Worm (Caenorhabditis elegans) whole organism, late embryonic: ENCODE data around the gene C07G1.6.

ENCODE experiments used
- C38D4.7 ChIP-seq: fragments of 200-800 bp; sonication (Bioruptor generic); optimal IDR thresholded peaks from 2 replicates; lab custom pipeline; 2018; ENCODE audit warnings: mild to moderate bottlenecking, missing genetic modification characterization, moderate library complexity, missing compliant biosample characterization
- F13H6.1 ChIP-seq: sonication (generic microtip); optimal IDR thresholded peaks from 2 replicates; lab custom pipeline; 2016; ENCODE audit warnings: missing genetic modification characterization, missing compliant biosample characterization
- K02D7.2 ChIP-seq: sonication (generic microtip); optimal IDR thresholded peaks from 2 replicates; lab custom pipeline; 2017; ENCODE audit warnings: mild to moderate bottlenecking, missing genetic modification characterization, missing compliant biosample characterization
- K09A11.1 ChIP-seq: sonication (generic microtip); optimal IDR thresholded peaks from 2 replicates; lab custom pipeline; 2017; ENCODE audit warnings: antibody characterized with exemption, mild to moderate bottlenecking, missing genetic modification characterization, missing compliant biosample characterization; ENCODE audit not compliant: insufficient read depth
- ahr-1 ChIP-seq: sonication (generic microtip); optimal IDR thresholded peaks from 2 replicates; lab custom pipeline; 2016; ENCODE audit warnings: missing genetic modification characterization, missing compliant biosample characterization
- ceh-18 ChIP-seq: sonication (generic microtip); optimal IDR thresholded peaks from 2 replicates; lab custom pipeline; 2016; ENCODE audit warnings: missing genetic modification characterization, missing compliant biosample characterization
- ceh-19 ChIP-seq: fragments of 200-800 bp; sonication (Bioruptor generic); optimal IDR thresholded peaks from 2 replicates; lab custom pipeline; 2018; ENCODE audit warnings: mild to moderate bottlenecking, missing genetic modification characterization, missing compliant biosample characterization
- ceh-2 ChIP-seq: sonication (generic microtip); optimal IDR thresholded peaks from 2 replicates; lab custom pipeline; 2016; ENCODE audit warnings: missing genotype, missing genetic modification characterization, missing compliant biosample characterization
- ceh-22 ChIP-seq: sonication (generic microtip); optimal IDR thresholded peaks from 2 replicates; lab custom pipeline; 2017; ENCODE audit warnings: missing biosample characterization, missing genetic modification characterization
- ceh-24 ChIP-seq: sonication (generic microtip); optimal IDR thresholded peaks from 2 replicates; lab custom pipeline; 2016; ENCODE audit warnings: mild to moderate bottlenecking, missing genetic modification characterization, missing compliant biosample characterization
- ceh-30 ChIP-seq: fragments of 150-350 bp; optimal IDR thresholded peaks from 2 replicates; lab custom pipeline; 2014; ENCODE audit warnings: missing biosample characterization, missing genetic modification characterization
- ceh-31 ChIP-seq: sonication (generic microtip); optimal IDR thresholded peaks from 2 replicates; lab custom pipeline; 2016; ENCODE audit warnings: missing genetic modification characterization, missing compliant biosample characterization
- ceh-34 ChIP-seq: sonication (generic microtip); optimal IDR thresholded peaks from 2 replicates; lab custom pipeline; 2016; ENCODE audit warnings: mild to moderate bottlenecking, missing genetic modification characterization, missing compliant biosample characterization
- ceh-45 ChIP-seq: fragments of 200-800 bp; sonication (Bioruptor generic); IDR thresholded peaks from 2 replicates; pipeline ENCODE4 v1.3.6; 2022; ENCODE audit warnings: missing genetic modification reagents, missing genetic modification characterization, missing compliant biosample characterization
- ceh-48 ChIP-seq: sonication (generic microtip); optimal IDR thresholded peaks from 2 replicates; lab custom pipeline; 2016; ENCODE audit warnings: missing genetic modification characterization, inconsistent platforms, missing compliant biosample characterization
- dve-1 ChIP-seq: sonication (generic microtip); optimal IDR thresholded peaks from 2 replicates; lab custom pipeline; 2017; ENCODE audit warnings: antibody characterized with exemption, mild to moderate bottlenecking, missing genetic modification characterization, missing compliant biosample characterization
- elt-2 ChIP-seq: sonication (generic microtip); optimal IDR thresholded peaks from 2 replicates; lab custom pipeline; 2016; ENCODE audit warnings: missing genetic modification reagents, missing genetic modification characterization, missing compliant biosample characterization
- elt-4 ChIP-seq: sonication (generic microtip); optimal IDR thresholded peaks from 2 replicates; lab custom pipeline; 2016; ENCODE audit warnings: missing genetic modification characterization, missing compliant biosample characterization
- eyg-1 ChIP-seq: sonication (generic microtip); optimal IDR thresholded peaks from 2 replicates; lab custom pipeline; 2016; ENCODE audit warnings: missing genotype, missing genetic modification characterization, missing compliant biosample characterization
- fax-1 ChIP-seq: sonication (generic microtip); optimal IDR thresholded peaks from 2 replicates; lab custom pipeline; 2016; ENCODE audit warnings: missing genotype, missing genetic modification characterization, missing compliant biosample characterization
- fkh-10 ChIP-seq: fragments of 150-350 bp; optimal IDR thresholded peaks from 2 replicates; lab custom pipeline; 2014; ENCODE audit warnings: missing biosample characterization, missing genetic modification reagents, missing genetic modification characterization
- fkh-6 ChIP-seq: sonication (generic microtip); optimal IDR thresholded peaks from 2 replicates; lab custom pipeline; 2016; ENCODE audit warnings: missing genetic modification characterization, missing compliant biosample characterization
- hlh-15 ChIP-seq: sonication (generic microtip); optimal IDR thresholded peaks from 2 replicates; lab custom pipeline; 2016; ENCODE audit warnings: missing genetic modification characterization, missing compliant biosample characterization
- hlh-30 ChIP-seq: sonication (generic microtip); optimal IDR thresholded peaks from 2 replicates; lab custom pipeline; 2017; ENCODE audit warnings: antibody characterized with exemption, missing genetic modification characterization, missing compliant biosample characterization; ENCODE audit not compliant: insufficient read depth
- hlh-6 ChIP-seq: sonication (generic microtip); optimal IDR thresholded peaks from 2 replicates; lab custom pipeline; 2016; ENCODE audit warnings: missing genotype, missing genetic modification characterization, missing compliant biosample characterization
- lim-6 ChIP-seq: sonication (generic microtip); optimal IDR thresholded peaks from 2 replicates; lab custom pipeline; 2016; ENCODE audit warnings: missing genetic modification characterization, missing compliant biosample characterization
- lin-11 ChIP-seq: fragments of 200-800 bp; sonication (Bioruptor generic); optimal IDR thresholded peaks from 2 replicates; lab custom pipeline; 2018; ENCODE audit warnings: mild to moderate bottlenecking, missing genetic modification characterization, missing compliant biosample characterization
- mec-3 ChIP-seq: sonication (generic microtip); optimal IDR thresholded peaks from 2 replicates; lab custom pipeline; 2016; ENCODE audit warnings: borderline replicate concordance, missing genetic modification characterization, missing compliant biosample characterization
- nfya-1 ChIP-seq: sonication (generic microtip); optimal IDR thresholded peaks from 2 replicates; lab custom pipeline; 2017; ENCODE audit warnings: missing genetic modification characterization, mild to moderate bottlenecking, missing compliant biosample characterization, antibody characterized with exemption, moderate library complexity
- nhr-11 ChIP-seq: fragments of 150-350 bp; optimal IDR thresholded peaks from 2 replicates; lab custom pipeline; 2014; ENCODE audit warnings: missing biosample characterization, missing genetic modification characterization
- nhr-232 ChIP-seq: sonication (generic microtip); optimal IDR thresholded peaks from 2 replicates; lab custom pipeline; 2016; ENCODE audit warnings: missing genetic modification characterization, missing compliant biosample characterization
- npax-4 ChIP-seq: sonication (generic microtip); optimal IDR thresholded peaks from 2 replicates; lab custom pipeline; 2016; ENCODE audit warnings: missing genetic modification characterization, missing compliant biosample characterization
- pat-9 ChIP-seq: fragments of 200-800 bp; sonication (Bioruptor generic); optimal IDR thresholded peaks from 2 replicates; lab custom pipeline; 2018; ENCODE audit warnings: mild to moderate bottlenecking, missing genetic modification characterization, moderate library complexity, missing compliant biosample characterization
- pax-1 ChIP-seq: fragments of 150-350 bp; optimal IDR thresholded peaks from 2 replicates; lab custom pipeline; 2014; ENCODE audit warnings: missing biosample characterization, missing genetic modification characterization
- pqm-1 ChIP-seq: sonication (generic microtip); optimal IDR thresholded peaks from 2 replicates; lab custom pipeline; 2016; ENCODE audit warnings: missing genetic modification characterization, missing compliant biosample characterization
- pros-1 ChIP-seq: fragments of 150-350 bp; optimal IDR thresholded peaks from 2 replicates; lab custom pipeline; 2014; ENCODE audit warnings: missing biosample characterization, missing genetic modification reagents, missing genetic modification characterization
- rnt-1 ChIP-seq: sonication (generic microtip); optimal IDR thresholded peaks from 2 replicates; lab custom pipeline; 2016; ENCODE audit warnings: missing genetic modification characterization, missing compliant biosample characterization
- sox-2 ChIP-seq: fragments of 200-800 bp; sonication (Bioruptor generic); IDR thresholded peaks from 2 replicates; pipeline ENCODE4 v1.3.6; 2022; ENCODE audit warnings: missing genetic modification reagents, missing genetic modification characterization, missing compliant biosample characterization
- sox-4 ChIP-seq: sonication (generic microtip); optimal IDR thresholded peaks from 2 replicates; lab custom pipeline; 2017; ENCODE audit warnings: mild to moderate bottlenecking, missing genetic modification characterization, inconsistent platforms, missing compliant biosample characterization
- tbx-2 ChIP-seq: sonication (generic microtip); optimal IDR thresholded peaks from 2 replicates; lab custom pipeline; 2016; ENCODE audit warnings: missing genetic modification characterization, missing compliant biosample characterization
- tbx-7 ChIP-seq: sonication (generic microtip); optimal IDR thresholded peaks from 2 replicates; lab custom pipeline; 2016; ENCODE audit warnings: missing genotype, missing genetic modification characterization, missing compliant biosample characterization
- ttx-3 ChIP-seq: sonication (generic microtip); optimal IDR thresholded peaks from 2 replicates; lab custom pipeline; 2016; ENCODE audit warnings: missing genetic modification reagents, missing genetic modification characterization, missing compliant biosample characterization
- unc-3 ChIP-seq, 2 experiments: fragments of 200-800 bp in 1 of 2; sonication (Bioruptor generic) in 1 of 2; sonication (generic microtip) in 1 of 2; conservative IDR thresholded peaks in 1 of 2; optimal IDR thresholded peaks in 1 of 2; 2 replicates each; pipeline versions ENCODE4 v1.3.6 to Lab custom; 2016 to 2022; ENCODE audit warnings: missing compliant biosample characterization in 2 of 2, missing genetic modification characterization in 2 of 2, missing genetic modification reagents in 1 of 2
- unc-55 ChIP-seq: sonication (generic microtip); optimal IDR thresholded peaks from 2 replicates; lab custom pipeline; 2017; ENCODE audit warnings: missing biosample characterization, missing genetic modification reagents, missing genetic modification characterization
- zip-5 ChIP-seq: sonication (generic microtip); optimal IDR thresholded peaks from 2 replicates; lab custom pipeline; 2016; ENCODE audit warnings: missing genetic modification characterization, missing compliant biosample characterization
- ztf-16 ChIP-seq: sonication (generic microtip); optimal IDR thresholded peaks from 2 replicates; lab custom pipeline; 2017; ENCODE audit warnings: missing genetic modification characterization, missing compliant biosample characterization

Gene C07G1.6

DNA sequence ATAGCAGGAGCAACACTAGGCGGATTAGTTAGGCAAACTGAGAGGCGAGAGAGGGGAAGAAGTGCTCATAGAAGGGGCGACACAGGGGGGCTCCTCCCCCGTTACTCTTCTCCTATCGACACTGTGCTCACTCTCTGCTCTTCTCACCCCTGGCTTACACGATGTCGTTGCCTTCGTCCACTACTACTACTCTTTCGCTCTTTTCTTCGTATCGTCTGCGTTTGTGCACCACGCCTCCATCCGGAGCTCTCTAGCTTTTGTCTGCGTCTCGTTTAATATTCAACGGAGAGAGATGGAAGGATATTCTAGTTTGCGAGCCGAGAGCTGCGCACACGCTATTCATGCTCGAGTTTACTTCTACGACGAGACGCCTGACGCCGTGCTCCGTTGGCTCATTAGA, 26.9 kb downstream of the C07G1.6 start (continued):
- TF ChIP-seq ahr-1 (tag; lab: Kevin White, UChicago) (no peak), pros-1 (tag; lab: Kevin White, UChicago) (peak; percentile 56), K02D7.2 (tag; lab: Kevin White, UChicago) (no peak), pqm-1 (tag; lab: Kevin White, UChicago) (peak; percentile 25), tbx-7 (tag; lab: Kevin White, UChicago) (no peak), nfya-1 (tag; lab: Kevin White, UChicago) (peak; percentile 77), ceh-18 (tag; lab: Kevin White, UChicago) (peak; percentile 29), hlh-15 (tag; lab: Kevin White, UChicago) (no peak), ceh-22 (no peak), fkh-6 (tag; lab: Kevin White, UChicago) (no peak), lim-6 (tag; lab: Kevin White, UChicago) (peak; percentile 19), ceh-34 (tag; lab: Kevin White, UChicago) (peak; percentile 69), tbx-2 (peak; percentile 63), fkh-10 (no peak), hlh-30 (tag; lab: Kevin White, UChicago) (no peak), ttx-3 (tag; lab: Kevin White, UChicago) (no peak), zip-5 (tag; lab: Kevin White, UChicago) (no peak), ceh-2 (tag; lab: Kevin White, UChicago) (peak; percentile 12), sox-4 (tag; lab: Kevin White, UChicago) (peak; percentile 37), unc-55 (GFP tag; lab: Kevin White, UChicago) (no peak), pax-1 (tag; lab: Kevin White, UChicago) (no peak), sox-2 (GFP tag; lab: Robert Waterston, UW) (no peak), ceh-19 (GFP tag; lab: Kevin White, UChicago) (peak; percentile 50), rnt-1 (tag; lab: Kevin White, UChicago) (no peak), ceh-45 (GFP tag; lab: Robert Waterston, UW) (no peak), eyg-1 (tag; lab: Kevin White, UChicago) (no peak), ceh-30 (tag; lab: Kevin White, UChicago) (no peak), nhr-11 (no peak), ztf-16 (tag; lab: Kevin White, UChicago) (no peak), dve-1 (tag; lab: Kevin White, UChicago) (no peak), ceh-48 (tag; lab: Kevin White, UChicago) (peak; percentile 21), fax-1 (tag; lab: Kevin White, UChicago) (no peak), unc-3 (GFP tag; conservative IDR thresholded peaks at IDR 0.05; lab: Robert Waterston, UW) (no peak), unc-3 (tag; optimal IDR thresholded peaks at IDR 0.05; lab: Kevin White, UChicago) (no peak), mec-3 (tag; lab: Kevin White, UChicago) (peak; percentile 61), hlh-6 (tag; lab: Kevin White, UChicago) (peak; percentile 19), npax-4 (tag; lab: Kevin White, UChicago) (no peak), lin-11 (tag; lab: Kevin White, UChicago) (no peak), elt-4 (tag; lab: Kevin White, UChicago) (peak; percentile 50), elt-2 (tag; lab: Kevin White, UChicago) (no peak), F13H6.1 (peak; percentile 29), nhr-232 (tag; lab: Kevin White, UChicago) (no peak), K09A11.1 (tag; lab: Kevin White, UChicago) (no peak), C38D4.7 (GFP tag; lab: Kevin White, UChicago) (no peak), pat-9 (tag; lab: Kevin White, UChicago) (no peak), ceh-24 (tag; lab: Kevin White, UChicago) (no peak), ceh-31 (tag; lab: Kevin White, UChicago) (peak; percentile 85)
